Fruit fly (Drosophila melanogaster): ENCODE results near the gene chas.

Gene chas

dm6 chrX:17728338-17728737 is 29.8 kb upstream of the chas start (continued):
- no peak for TF ChIP-seq CG33557 (GFP tag; optimal IDR thresholded peaks at IDR 0.05)
- TF ChIP-seq CG14441 (GFP tag; IDR thresholded peaks at IDR 0.05), result 0 out of 2 replicates have a peak, but pooled peaks have one; percentile 18
- TF ChIP-seq D19B (GFP tag; optimal IDR thresholded peaks at IDR 0.05), result no peak
- TF ChIP-seq dysf (GFP tag; IDR thresholded peaks at IDR 0.05), result peak; percentile 36; the same call in 1 of the 3 replicates
- TF ChIP-seq CG2712 (tag; optimal IDR thresholded peaks at IDR 0.05), result peak; percentile 7
- TF ChIP-seq CG1832 (GFP tag; optimal IDR thresholded peaks at IDR 0.05), result peak; percentile 73
- peak; percentile 6 for TF ChIP-seq Sox102F (GFP tag; optimal IDR thresholded peaks at IDR 0.05)
- TF ChIP-seq CG4730 (GFP tag; IDR thresholded peaks at IDR 0.05), result no peak
- peak; percentile 69 for TF ChIP-seq abd-A (tag; optimal IDR thresholded peaks at IDR 0.05)
- peak; percentile 2 for TF ChIP-seq CG2678 (tag; optimal IDR thresholded peaks at IDR 0.05)
- peak; percentile 36 for TF ChIP-seq dmrt99B (tag; optimal IDR thresholded peaks at IDR 0.05)
- TF ChIP-seq Spps (tag; optimal IDR thresholded peaks at IDR 0.05), result no peak
- TF ChIP-seq CG9817 (tag; optimal IDR thresholded peaks at IDR 0.05), result no peak
- TF ChIP-seq CG10654 (GFP tag; optimal IDR thresholded peaks at IDR 0.05), result no peak
- TF ChIP-seq CG9437 (GFP tag; optimal IDR thresholded peaks at IDR 0.05), result no peak
- TF ChIP-seq Rfx (GFP tag; IDR thresholded peaks at IDR 0.05), result 0 out of 2 replicates have a peak, but pooled peaks have one; percentile 18
- peak; percentile 63 for TF ChIP-seq Nf-YC (tag; optimal IDR thresholded peaks at IDR 0.05)
- TF ChIP-seq jing (GFP tag; optimal IDR thresholded peaks at IDR 0.05), result no peak
- no peak for TF ChIP-seq CG3281 (GFP tag; optimal IDR thresholded peaks at IDR 0.05)
- no peak for TF ChIP-seq CG6813 (GFP tag; optimal IDR thresholded peaks at IDR 0.05)
- no peak for TF ChIP-seq hth (optimal IDR thresholded peaks at IDR 0.05)
- TF ChIP-seq eyg (GFP tag; optimal IDR thresholded peaks at IDR 0.05), result no peak
- peak; percentile 33; the same call in 1 of the 2 replicates for TF ChIP-seq crol (GFP tag; IDR thresholded peaks at IDR 0.05)
- TF ChIP-seq sisA (GFP tag; IDR thresholded peaks at IDR 0.05), result no peak
- TF ChIP-seq z (GFP tag; IDR thresholded peaks at IDR 0.05), result no peak
- no peak for TF ChIP-seq crc (GFP tag; optimal IDR thresholded peaks at IDR 0.05)
- TF ChIP-seq CG16779 (GFP tag; IDR thresholded peaks at IDR 0.05), result no peak
- TF ChIP-seq jumu (GFP tag; optimal IDR thresholded peaks at IDR 0.05), result no peak
- TF ChIP-seq CG14710 (tag; optimal IDR thresholded peaks at IDR 0.05), result no peak
- no peak for TF ChIP-seq Taf1 (GFP tag; IDR thresholded peaks at IDR 0.05)
- TF ChIP-seq fu2 (GFP tag; optimal IDR thresholded peaks at IDR 0.05), result no peak
- TF ChIP-seq Bdp1 (GFP tag; optimal IDR thresholded peaks at IDR 0.05), result no peak
- no peak for TF ChIP-seq Chrac-16 (GFP tag; optimal IDR thresholded peaks at IDR 0.05)
- TF ChIP-seq E2f2 (GFP tag; IDR thresholded peaks at IDR 0.05), result 0 out of 2 replicates have a peak, but pooled peaks have one; percentile 13
- TF ChIP-seq prd (optimal IDR thresholded peaks at IDR 0.05), result no peak
- 0 out of 3 replicates have a peak, but pooled peaks have one; percentile 16 for TF ChIP-seq prd (GFP tag; IDR thresholded peaks at IDR 0.05)

dm6 chrX:17726551-17727180 is 28.1 kb upstream of the chas start:
- TF ChIP-seq CG11504 (tag; optimal IDR thresholded peaks at IDR 0.05), result peak; percentile 72
- TF ChIP-seq hb (GFP tag; IDR thresholded peaks at IDR 0.05; ENCODE audit: partially characterized antibody), result no peak
- no peak for TF ChIP-seq mam (GFP tag; optimal IDR thresholded peaks at IDR 0.05)
- TF ChIP-seq Hmr (GFP tag; optimal IDR thresholded peaks at IDR 0.05), result no peak
- TF ChIP-seq fd96Cb (tag; optimal IDR thresholded peaks at IDR 0.05), result peak; percentile 21
- TF ChIP-seq p53 (GFP tag; optimal IDR thresholded peaks at IDR 0.05), result no peak
- TF ChIP-seq mirr (GFP tag; optimal IDR thresholded peaks at IDR 0.05), result no peak
- TF ChIP-seq ssp (GFP tag; IDR thresholded peaks at IDR 0.05), result peak; percentile 11; the same call in 1 of the 2 replicates
- no peak for TF ChIP-seq CG8359 (GFP tag; optimal IDR thresholded peaks at IDR 0.05; ENCODE audit: borderline replicate concordance)
- TF ChIP-seq usp (GFP tag; optimal IDR thresholded peaks at IDR 0.05), result no peak
- TF ChIP-seq salm (tag; optimal IDR thresholded peaks at IDR 0.05), result no peak
- TF ChIP-seq cato (GFP tag; optimal IDR thresholded peaks at IDR 0.05; ENCODE audit: borderline replicate concordance), result no peak
- TF ChIP-seq YL-1 (GFP tag; optimal IDR thresholded peaks at IDR 0.05), result no peak
- peak in 1 of 2 experiments; percentile 30 for TF ChIP-seq Hr51 (GFP tag; optimal IDR thresholded peaks at IDR 0.05)
- no peak for TF ChIP-seq da (GFP tag; optimal IDR thresholded peaks at IDR 0.05)
- no peak for TF ChIP-seq Trl (optimal IDR thresholded peaks at IDR 0.05)
- TF ChIP-seq Trl (GFP tag; optimal IDR thresholded peaks at IDR 0.05), result no peak

Data from whole organism, embryonic.